Fruit fly (Drosophila melanogaster) whole organism, wandering third instar larva: ENCODE data around the gene Osi6.

Source experiments
- CG32264 ChIP-seq: fragments of 200-800 bp; sonication (Bioruptor generic); optimal IDR thresholded peaks from 2 replicates; lab custom pipeline; 2016; ENCODE audit warnings: missing biosample characterization, missing genetic modification characterization
- CG9705 ChIP-seq: fragments of 200-800 bp; sonication (Bioruptor generic); optimal IDR thresholded peaks from 2 replicates; lab custom pipeline; 2018; ENCODE audit warnings: missing biosample characterization, mild to moderate bottlenecking, missing genetic modification characterization
- CrebA ChIP-seq: fragments of 200-800 bp; sonication (Bioruptor generic); optimal IDR thresholded peaks from 2 replicates; lab custom pipeline; 2016; ENCODE audit warnings: missing biosample characterization, mild to moderate bottlenecking, missing genetic modification characterization, borderline replicate concordance
- Dfd ChIP-seq: fragments of >200 bp; optimal IDR thresholded peaks from 2 replicates; lab custom pipeline; 2017; ENCODE audit warnings: missing biosample characterization, missing genetic modification characterization
- GATAd ChIP-seq: sonication (Bioruptor generic); optimal IDR thresholded peaks from 2 replicates; lab custom pipeline; 2016; ENCODE audit warnings: missing biosample characterization, missing genetic modification characterization
- HLH106 ChIP-seq: fragments of 200-800 bp; optimal IDR thresholded peaks from 3 replicates; lab custom pipeline; 2019; ENCODE audit warnings: missing biosample characterization, mild to moderate bottlenecking, missing genetic modification characterization, moderate library complexity
- Hr78 ChIP-seq: fragments of >200 bp; optimal IDR thresholded peaks from 2 replicates; lab custom pipeline; 2017; ENCODE audit warnings: missing biosample characterization, missing genetic modification characterization
- Hr83 ChIP-seq: fragments of 200-300 bp; sonication (Bioruptor generic); optimal IDR thresholded peaks from 2 replicates; lab custom pipeline; 2016; ENCODE audit warnings: missing biosample characterization, mild to moderate bottlenecking, missing genetic modification characterization, moderate library complexity; ENCODE audit not compliant: poor library complexity, severe bottlenecking
- Jra ChIP-seq: sonication (Bioruptor generic); optimal IDR thresholded peaks from 2 replicates; lab custom pipeline; 2016; ENCODE audit warnings: missing biosample characterization, missing genetic modification characterization
- Mio ChIP-seq: sonication (Bioruptor generic); optimal IDR thresholded peaks from 2 replicates; lab custom pipeline; 2016; ENCODE audit warnings: missing biosample characterization, missing genetic modification characterization
- N ChIP-seq: fragments of >200 bp; optimal IDR thresholded peaks from 2 replicates; lab custom pipeline; 2018; ENCODE audit warnings: missing biosample characterization, missing external identifiers, missing genetic modification characterization
- OdsH ChIP-seq: fragments of 200-800 bp; sonication (Bioruptor generic); optimal IDR thresholded peaks from 2 replicates; lab custom pipeline; 2016; ENCODE audit warnings: missing biosample characterization, mild to moderate bottlenecking, missing genetic modification characterization
- Sp1 ChIP-seq: fragments of 200-800 bp; sonication (Bioruptor generic); optimal IDR thresholded peaks from 3 replicates; lab custom pipeline; 2019; ENCODE audit warnings: missing biosample characterization, mild to moderate bottlenecking, missing genetic modification characterization, moderate library complexity
- Vsx2 ChIP-seq: fragments of 200-300, 225-300 bp; sonication (Bioruptor generic); optimal IDR thresholded peaks from 2 replicates; lab custom pipeline; 2018; ENCODE audit warnings: missing biosample characterization, missing genetic modification characterization; ENCODE audit not compliant: partially characterized antibody
- br ChIP-seq: fragments of 200-800 bp; sonication (Bioruptor generic); optimal IDR thresholded peaks from 2 replicates; lab custom pipeline; 2016; ENCODE audit warnings: missing biosample characterization, missing genetic modification characterization
- brk ChIP-seq: fragments of 200-800 bp; sonication (Bioruptor generic); optimal IDR thresholded peaks from 2 replicates; lab custom pipeline; 2016; ENCODE audit warnings: missing biosample characterization, mild to moderate bottlenecking, missing genetic modification characterization
- dl ChIP-seq, 2 experiments: fragments of 175-275, 200-275 bp in 1 of 2; fragments of 200-275 bp in 1 of 2; sonication (Bioruptor generic); optimal IDR thresholded peaks; lab custom pipeline; 2018; ENCODE audit warnings: mild to moderate bottlenecking in 2 of 2, missing biosample characterization in 2 of 2, missing genetic modification characterization in 2 of 2, moderate library complexity in 2 of 2; ENCODE audit not compliant: partially characterized antibody in 2 of 2, insufficient read depth in 1 of 2
- dsf ChIP-seq: sonication (Bioruptor generic); optimal IDR thresholded peaks from 2 replicates; lab custom pipeline; 2016; ENCODE audit warnings: missing biosample characterization, missing genetic modification characterization, borderline replicate concordance
- ey ChIP-seq: fragments of 200-800 bp; sonication (Bioruptor generic); optimal IDR thresholded peaks from 2 replicates; lab custom pipeline; 2016; ENCODE audit warnings: missing biosample characterization, missing genetic modification characterization
- foxo ChIP-seq, 2 experiments: fragments of 200-800 bp; sonication (Bioruptor generic); optimal IDR thresholded peaks; 2 replicates in 1 of 2; 3 replicates in 1 of 2; lab custom pipeline; 2016 to 2017; ENCODE audit warnings: missing biosample characterization in 2 of 2, missing genetic modification characterization in 2 of 2
- fru ChIP-seq: fragments of 200-800 bp; sonication (Bioruptor generic); optimal IDR thresholded peaks from 3 replicates; lab custom pipeline; 2016; ENCODE audit warnings: missing biosample characterization, mild to moderate bottlenecking, missing genetic modification characterization
- h ChIP-seq: fragments of 200-800 bp; sonication (Bioruptor generic); optimal IDR thresholded peaks from 3 replicates; lab custom pipeline; 2016; ENCODE audit warnings: missing biosample characterization, mild to moderate bottlenecking, missing genetic modification characterization
- jim ChIP-seq: fragments of 175-275, 200-325 bp; sonication (Bioruptor generic); optimal IDR thresholded peaks from 2 replicates; lab custom pipeline; 2016; ENCODE audit warnings: missing biosample characterization, mild to moderate bottlenecking, missing genetic modification characterization
- lola ChIP-seq: fragments of >200 bp; optimal IDR thresholded peaks from 2 replicates; lab custom pipeline; 2017; ENCODE audit warnings: missing biosample characterization, missing genetic modification characterization
- pan ChIP-seq: fragments of >200 bp; optimal IDR thresholded peaks from 2 replicates; lab custom pipeline; 2017
- psq ChIP-seq: fragments of 200-800 bp; sonication (Bioruptor generic); optimal IDR thresholded peaks from 3 replicates; lab custom pipeline; 2017; ENCODE audit warnings: missing biosample characterization, mild to moderate bottlenecking, missing genetic modification characterization, moderate library complexity
- sage ChIP-seq: fragments of 200-800 bp; sonication (Bioruptor generic); optimal IDR thresholded peaks from 2 replicates; lab custom pipeline; 2016; ENCODE audit warnings: missing biosample characterization, mild to moderate bottlenecking, missing genetic modification characterization
- sv ChIP-seq: fragments of 200-800 bp; sonication (Bioruptor generic); optimal IDR thresholded peaks from 3 replicates; lab custom pipeline; 2016; ENCODE audit warnings: missing biosample characterization, missing genetic modification characterization
- usp ChIP-seq: fragments of >200 bp; optimal IDR thresholded peaks from 2 replicates; lab custom pipeline; 2017; ENCODE audit warnings: missing biosample characterization, missing genetic modification characterization
- woc ChIP-seq: sonication (Bioruptor generic); optimal IDR thresholded peaks from 2 replicates; lab custom pipeline; 2016; ENCODE audit warnings: missing biosample characterization, mild to moderate bottlenecking, missing genetic modification characterization

Gene Osi6

DNA sequence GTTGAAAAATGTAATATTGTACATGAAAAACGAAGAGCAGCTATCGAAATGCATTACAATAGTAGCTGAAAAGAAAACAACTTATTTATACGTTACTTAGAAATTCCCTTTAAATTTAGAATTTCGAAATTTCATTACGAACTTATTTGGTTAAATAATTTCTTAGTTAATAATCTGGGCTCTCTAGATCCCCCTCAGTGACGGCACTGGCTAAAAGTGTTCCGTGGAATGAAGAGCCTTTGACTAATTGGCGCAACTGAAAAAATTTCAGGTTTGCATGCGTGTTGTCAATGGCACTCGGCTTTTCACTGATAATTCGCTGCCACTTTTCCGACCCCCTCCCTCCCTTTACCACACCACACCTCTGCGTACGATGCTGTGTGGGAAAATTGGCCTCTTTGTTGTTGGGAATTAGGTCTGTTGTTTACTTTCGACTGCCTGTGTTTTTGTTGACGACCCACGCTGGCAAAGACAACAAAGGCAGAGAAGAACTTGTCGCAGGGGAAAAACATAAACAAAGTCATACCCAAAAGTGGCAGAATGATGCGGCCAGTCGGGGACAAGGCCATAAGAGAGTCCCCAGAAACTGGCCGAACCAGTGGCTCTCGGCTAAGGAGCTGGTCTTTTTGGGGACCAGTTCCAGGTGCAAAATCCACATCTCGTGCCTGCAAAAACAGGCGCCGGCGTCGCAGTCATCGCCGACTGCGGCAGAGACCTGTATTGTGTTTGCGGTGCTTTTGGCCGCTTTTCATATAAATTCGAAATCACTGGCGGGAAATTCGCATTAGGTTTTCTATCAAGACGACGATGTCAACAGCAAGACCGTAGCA, 19.2 kb upstream of the Osi6 start, which contains the start of gene Osi3:
Gene Osi3 (plus strand): TSS at position 780 of the 830 bp plus-strand sequence.
- TF ChIP-seq CrebA (GFP tag; lab: Kevin White, UChicago) (no peak), jim (GFP tag; lab: Kevin White, UChicago) (no peak), br (no peak), Vsx2 (no peak), fru (GFP tag; lab: Kevin White, UChicago) (no peak), lola (GFP tag; lab: Kevin White, UChicago) (no peak), OdsH (GFP tag; lab: Kevin White, UChicago) (no peak), Hr78 (GFP tag; lab: Kevin White, UChicago) (no peak), sv (GFP tag; lab: Kevin White, UChicago) (no peak), CG9705 (no peak)

DNA sequence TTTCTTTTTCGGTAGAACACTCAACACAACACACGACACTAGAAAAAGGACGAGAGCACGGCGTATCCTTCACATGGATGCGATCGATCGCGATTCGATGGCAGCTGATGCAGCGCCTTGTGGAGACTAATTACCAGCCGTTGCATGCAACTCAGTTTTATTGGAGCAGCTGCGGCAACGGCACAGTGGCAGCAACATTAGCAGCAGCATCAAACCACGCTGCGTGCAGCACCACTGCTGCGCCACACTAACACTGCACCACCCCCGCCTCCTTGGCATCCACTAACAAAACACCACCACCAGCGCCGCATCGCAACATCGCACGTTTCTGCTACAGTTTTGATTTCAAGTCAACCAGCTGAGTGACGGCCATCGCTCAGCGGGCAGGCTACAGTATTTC, 12.8 kb upstream of the Osi6 start, which contains the start of gene Osi4:
Gene Osi4 (minus strand): TSS at position 101 of the 400 bp plus-strand sequence.
- TF ChIP-seq h (GFP tag; lab: Kevin White, UChicago) (no peak), psq (GFP tag; lab: Kevin White, UChicago) (no peak), Sp1 (GFP tag; lab: Kevin White, UChicago) (no peak), Vsx2 (no peak), sage (GFP tag; lab: Kevin White, UChicago) (no peak), dl (GFP tag; optimal IDR thresholded peaks at IDR 0.05; lab: Kevin White, UChicago; ENCODE audit: insufficient read depth in 1 of 2, partially characterized antibody in 2 of 2) (no peak), Dfd (no peak), brk (GFP tag; lab: Kevin White, UChicago) (no peak)

DNA sequence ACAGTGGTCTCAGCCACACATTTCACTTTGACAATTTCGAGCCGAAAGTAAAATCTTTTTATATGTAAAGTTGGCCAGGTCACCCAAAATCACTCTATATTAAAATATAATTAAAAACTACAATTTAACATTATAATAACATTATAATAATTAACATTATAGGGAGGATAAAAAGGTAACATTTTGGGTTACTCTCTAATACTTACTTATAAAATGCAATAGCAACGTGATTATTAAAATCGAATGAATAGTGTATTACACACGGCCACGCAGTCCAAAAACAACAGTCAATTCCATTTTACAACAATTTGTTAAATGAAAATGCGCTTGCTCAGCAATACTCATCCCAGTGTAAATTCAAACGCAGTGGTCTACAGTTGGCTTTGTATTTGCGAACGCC, 12.4 kb upstream of the Osi6 start:
- TF ChIP-seq CG9705 (no peak), psq (GFP tag; lab: Kevin White, UChicago) (no peak), pan (lab: Kevin White, UChicago) (no peak), Dfd (no peak), br (no peak), ey (GFP tag; lab: Kevin White, UChicago) (no peak), foxo (GFP tag; optimal IDR thresholded peaks at IDR 0.05; lab: Kevin White, UChicago) (no peak), Jra (GFP tag; lab: Kevin White, UChicago) (no peak), Mio (GFP tag; lab: Kevin White, UChicago) (no peak), dsf (no peak), HLH106 (tag; lab: Kevin White, UChicago) (no peak), sv (GFP tag; lab: Kevin White, UChicago) (no peak), CG32264 (GFP tag; lab: Kevin White, UChicago) (no peak), usp (GFP tag; lab: Kevin White, UChicago) (no peak), CrebA (GFP tag; lab: Kevin White, UChicago) (no peak), h (GFP tag; lab: Kevin White, UChicago) (no peak), Sp1 (GFP tag; lab: Kevin White, UChicago) (no peak), OdsH (GFP tag; lab: Kevin White, UChicago) (no peak), Hr78 (GFP tag; lab: Kevin White, UChicago) (no peak), dl (GFP tag; optimal IDR thresholded peaks at IDR 0.05; lab: Kevin White, UChicago; ENCODE audit: insufficient read depth in 1 of 2, partially characterized antibody in 2 of 2) (no peak)

DNA sequence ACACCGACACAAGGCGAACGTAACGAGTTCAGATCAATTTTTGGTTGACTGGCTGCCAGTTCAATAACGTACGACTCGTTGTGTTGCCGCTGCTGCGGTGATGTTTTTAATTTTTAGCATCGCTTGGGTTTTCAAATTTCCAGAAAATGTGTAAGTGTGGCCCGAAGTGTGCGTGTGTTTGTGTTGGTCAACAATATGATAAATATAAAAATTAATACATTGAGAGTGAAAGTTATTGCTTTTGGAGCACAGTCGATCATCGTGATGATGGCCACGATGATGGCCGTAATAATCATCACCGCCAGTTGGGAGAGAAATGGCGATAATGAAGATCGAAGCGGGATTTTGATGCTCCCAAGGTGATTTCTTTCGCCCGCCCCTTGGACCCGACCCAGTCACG, 8.4 kb upstream of the Osi6 start:
- TF ChIP-seq Jra (GFP tag; lab: Kevin White, UChicago) (no peak), Vsx2 (no peak), N (no peak), CG32264 (GFP tag; lab: Kevin White, UChicago) (no peak), h (GFP tag; lab: Kevin White, UChicago) (no peak), dsf (no peak), lola (GFP tag; lab: Kevin White, UChicago) (no peak), brk (GFP tag; lab: Kevin White, UChicago) (no peak), woc (GFP tag; lab: Kevin White, UChicago) (no peak), Hr83 (GFP tag; lab: Kevin White, UChicago) (no peak), GATAd (no peak)
